Fruit fly (Drosophila melanogaster): ENCODE data around the gene Svip.

The Svip gene

DNA sequence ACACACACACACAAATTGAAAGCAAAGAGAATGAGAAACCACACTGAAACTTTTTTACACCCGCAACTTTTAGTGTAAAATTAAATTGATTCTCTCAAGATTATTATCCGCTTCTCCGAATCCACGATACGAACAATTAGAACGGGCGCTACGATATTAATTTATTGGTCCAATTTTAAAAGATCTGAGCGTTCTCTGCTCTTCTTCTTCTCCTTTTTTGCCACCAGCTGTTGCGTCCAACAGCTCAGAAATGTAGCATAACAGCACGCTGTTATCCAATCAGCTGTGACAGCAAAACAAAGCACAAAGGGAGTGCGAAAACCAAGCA lies at the start of gene Svip, which contains the start of gene UGP:
Gene Svip (plus strand): TSS at position 287 of the 328 bp plus-strand sequence.
Gene UGP (minus strand): TSS at position 223 of the 328 bp plus-strand sequence.
- TF ChIP-seq CG34422 (GFP tag; IDR thresholded peaks at IDR 0.05) = peak; percentile 48; the same call in 1 of the 3 replicates
- no peak for TF ChIP-seq Optix (GFP tag; IDR thresholded peaks at IDR 0.05)
- TF ChIP-seq CG17186 (GFP tag; optimal IDR thresholded peaks at IDR 0.05) = peak; percentile 99
- TF ChIP-seq CG4854 (GFP tag; optimal IDR thresholded peaks at IDR 0.05) = no peak
- peak; percentile 27 for TF ChIP-seq CG4282 (GFP tag; optimal IDR thresholded peaks at IDR 0.05)
- TF ChIP-seq HmgZ (tag; optimal IDR thresholded peaks at IDR 0.05) = no peak
- peak in 1 of 2 experiments; percentile 9 for TF ChIP-seq Hr51 (GFP tag; optimal IDR thresholded peaks at IDR 0.05)
- no peak for TF ChIP-seq CG12155 (GFP tag; optimal IDR thresholded peaks at IDR 0.05)
- TF ChIP-seq Atf6 (GFP tag; IDR thresholded peaks at IDR 0.05) = 0 out of 2 replicates have a peak, but pooled peaks have one; percentile 8
- TF ChIP-seq sug (tag; optimal IDR thresholded peaks at IDR 0.05) = peak; percentile 3
- TF ChIP-seq CG15514 (GFP tag; optimal IDR thresholded peaks at IDR 0.05) = peak; percentile 39
- no peak for TF ChIP-seq Nf-YC (tag; optimal IDR thresholded peaks at IDR 0.05)
- TF ChIP-seq CG8924 (tag; optimal IDR thresholded peaks at IDR 0.05) = peak; percentile 44
- peak; percentile 15 for TF ChIP-seq BEAF-32 (GFP tag; optimal IDR thresholded peaks at IDR 0.05)
- TF ChIP-seq Xrp1 (GFP tag; IDR thresholded peaks at IDR 0.05) = no peak
- 0 out of 3 replicates have a peak, but pooled peaks have one; percentile 26 for TF ChIP-seq ci (GFP tag; IDR thresholded peaks at IDR 0.05)
- peak; percentile 28 for TF ChIP-seq lbe (GFP tag; optimal IDR thresholded peaks at IDR 0.05)
- TF ChIP-seq CG3281 (GFP tag; optimal IDR thresholded peaks at IDR 0.05) = no peak
- TF ChIP-seq CG4360 (GFP tag; IDR thresholded peaks at IDR 0.05) = 0 out of 2 replicates have a peak, but pooled peaks have one; percentile 5
- TF ChIP-seq E2f2 (GFP tag; IDR thresholded peaks at IDR 0.05) = peak; percentile 30; the same call in 1 of the 2 replicates
- TF ChIP-seq sim (GFP tag; IDR thresholded peaks at IDR 0.05) = no peak
- TF ChIP-seq unc-4 (GFP tag; IDR thresholded peaks at IDR 0.05; ENCODE audit: partially characterized antibody) = 0 out of 2 replicates have a peak, but pooled peaks have one; percentile 18
- TF ChIP-seq row (GFP tag; IDR thresholded peaks at IDR 0.05) = peak; percentile 37; the same call in 2 of the 3 replicates
- TF ChIP-seq CG13296 (GFP tag; optimal IDR thresholded peaks at IDR 0.05) = peak; percentile 4
- peak; percentile 13 for TF ChIP-seq exex (tag; optimal IDR thresholded peaks at IDR 0.05)
- peak; percentile 30; the same call in 1 of the 2 replicates for TF ChIP-seq Ada2b (GFP tag; IDR thresholded peaks at IDR 0.05)
- peak; percentile 24 for TF ChIP-seq CG12391 (tag; optimal IDR thresholded peaks at IDR 0.05)
- TF ChIP-seq crp (GFP tag; optimal IDR thresholded peaks at IDR 0.05) = peak; percentile 77 to 95
- TF ChIP-seq MESR4 (GFP tag; optimal IDR thresholded peaks at IDR 0.05) = peak; percentile 43
- no peak for TF ChIP-seq Nf-YB (GFP tag; optimal IDR thresholded peaks at IDR 0.05)
- TF ChIP-seq Doc2 (GFP tag; IDR thresholded peaks at IDR 0.05) = no peak
- peak; percentile 3 for TF ChIP-seq CoRest (tag; optimal IDR thresholded peaks at IDR 0.05)
- TF ChIP-seq Dp (GFP tag; optimal IDR thresholded peaks at IDR 0.05) = peak; percentile 21
- 0 out of 3 replicates have a peak, but pooled peaks have one; percentile 15 for TF ChIP-seq CG34224 (GFP tag; IDR thresholded peaks at IDR 0.05; ENCODE audit: partially characterized antibody)
- TF ChIP-seq CG12769 (tag; optimal IDR thresholded peaks at IDR 0.05) = peak; percentile 27
- TF ChIP-seq CG15696 (tag; optimal IDR thresholded peaks at IDR 0.05) = no peak
- TF ChIP-seq CG7839 (tag; optimal IDR thresholded peaks at IDR 0.05) = no peak
- no peak for TF ChIP-seq trem (tag; optimal IDR thresholded peaks at IDR 0.05)
- TF ChIP-seq CG34376 (GFP tag; optimal IDR thresholded peaks at IDR 0.05) = no peak
- peak; percentile 52 for TF ChIP-seq scrt (GFP tag; optimal IDR thresholded peaks at IDR 0.05)
- TF ChIP-seq CG1603 (tag; optimal IDR thresholded peaks at IDR 0.05) = peak; percentile 41
- TF ChIP-seq dm (GFP tag; optimal IDR thresholded peaks at IDR 0.05) = no peak
- peak in 1 of 2 experiments; percentile 21 for TF ChIP-seq Trl (optimal IDR thresholded peaks at IDR 0.05)
- TF ChIP-seq Trl (GFP tag; optimal IDR thresholded peaks at IDR 0.05) = no peak
- 0 out of 3 replicates have a peak, but pooled peaks have one; percentile 21 for TF ChIP-seq CG11695 (GFP tag; IDR thresholded peaks at IDR 0.05)
- no peak for TF ChIP-seq Dip3 (GFP tag; optimal IDR thresholded peaks at IDR 0.05)
- no peak for TF ChIP-seq CG15269 (tag; optimal IDR thresholded peaks at IDR 0.05)
- TF ChIP-seq CG10267 (tag; optimal IDR thresholded peaks at IDR 0.05) = peak; percentile 24
- peak; percentile 13 for TF ChIP-seq Fer3 (tag; optimal IDR thresholded peaks at IDR 0.05)
- no peak for TF ChIP-seq CG13624 (GFP tag; optimal IDR thresholded peaks at IDR 0.05)
